Worm (Caenorhabditis elegans): ENCODE data around the gene nep-16.

DNA sequence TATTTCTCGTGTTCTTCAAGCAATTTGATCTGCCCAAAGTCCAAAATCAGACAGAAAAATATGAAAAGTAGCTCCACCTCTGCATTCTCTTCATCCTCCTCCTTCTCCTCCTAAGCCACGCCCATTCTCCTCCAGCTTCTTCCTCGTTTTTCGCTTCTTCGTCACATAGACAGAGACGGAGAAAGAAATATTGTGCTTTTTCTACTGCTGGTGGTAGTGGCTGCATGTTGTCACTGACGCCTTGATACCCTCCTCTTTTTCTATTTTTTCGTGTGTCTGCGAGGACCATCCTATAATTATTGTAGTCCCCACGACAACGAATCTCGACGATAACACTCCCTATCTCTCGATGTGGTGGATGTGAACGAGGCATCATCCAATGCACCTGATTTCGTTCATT lies 16.9 kb upstream of the nep-16 start, which contains the start of gene C08G9.1:
- TF ChIP-seq ztf-11 (tag; optimal IDR thresholded peaks at IDR 0.05) (no peak), fos-1 (tag; optimal IDR thresholded peaks at IDR 0.05) (no peak), peb-1 (tag; optimal IDR thresholded peaks at IDR 0.05) (no peak)

All from whole organism, L2 larva.